Fruit fly (Drosophila melanogaster): ENCODE data around the gene CG11837.
A peak's percentile ranks its signal among the peaks of the same experiment; 100 is the strongest.

The CG11837 gene

DNA sequence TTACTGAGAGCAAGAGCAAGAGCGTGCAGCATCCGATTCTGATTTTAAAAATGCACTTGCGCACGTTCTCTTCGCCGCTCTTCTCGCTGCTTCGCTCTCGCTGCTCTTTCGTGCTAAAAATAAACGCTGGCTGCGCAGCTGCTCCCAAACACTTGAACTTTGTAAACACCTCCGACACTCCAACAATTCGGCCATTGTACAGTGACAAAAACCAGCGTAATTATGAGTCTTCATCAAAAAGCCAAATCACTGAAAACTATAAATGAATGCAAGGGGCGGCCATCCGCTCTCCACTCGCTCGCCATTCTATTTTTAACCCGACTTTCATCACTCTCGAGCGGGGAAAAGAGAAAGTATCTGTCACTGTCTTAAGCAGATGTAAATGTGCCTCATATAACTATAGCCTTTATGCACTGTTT, 15.4 kb downstream of the CG11837 start (continued):
- TF ChIP-seq CG16815 (GFP tag; optimal IDR thresholded peaks at IDR 0.05), result no peak
- peak; percentile 7 for TF ChIP-seq D19A (tag; optimal IDR thresholded peaks at IDR 0.05)
- no peak for TF ChIP-seq ind (GFP tag; optimal IDR thresholded peaks at IDR 0.05)
- no peak for TF ChIP-seq CG17568 (GFP tag; optimal IDR thresholded peaks at IDR 0.05)
- TF ChIP-seq YL-1 (GFP tag; optimal IDR thresholded peaks at IDR 0.05), result no peak
- TF ChIP-seq dysf (GFP tag; IDR thresholded peaks at IDR 0.05), result no peak
- no peak for TF ChIP-seq Fer1 (GFP tag; optimal IDR thresholded peaks at IDR 0.05)
- TF ChIP-seq nau (GFP tag; optimal IDR thresholded peaks at IDR 0.05), result peak; percentile 21
- TF ChIP-seq CG3163 (GFP tag; optimal IDR thresholded peaks at IDR 0.05), result peak; percentile 68
- TF ChIP-seq twi (tag; optimal IDR thresholded peaks at IDR 0.05), result peak; percentile 4
- TF ChIP-seq Sry-δ (GFP tag; optimal IDR thresholded peaks at IDR 0.05), result no peak
- TF ChIP-seq CG4282 (GFP tag; optimal IDR thresholded peaks at IDR 0.05), result peak; percentile 10
- TF ChIP-seq CG6689 (GFP tag; IDR thresholded peaks at IDR 0.05), result no peak
- no peak for TF ChIP-seq knrl (GFP tag; IDR thresholded peaks at IDR 0.05; ENCODE audit: partially characterized antibody)
- no peak for TF ChIP-seq CG13287 (GFP tag; IDR thresholded peaks at IDR 0.05; ENCODE audit: partially characterized antibody)
- TF ChIP-seq Dad (GFP tag; optimal IDR thresholded peaks at IDR 0.05), result no peak
- TF ChIP-seq ATbp (GFP tag; optimal IDR thresholded peaks at IDR 0.05), result no peak
- TF ChIP-seq CG4854 (GFP tag; optimal IDR thresholded peaks at IDR 0.05), result no peak
- TF ChIP-seq hb (GFP tag; IDR thresholded peaks at IDR 0.05; ENCODE audit: partially characterized antibody), result no peak
- TF ChIP-seq gcm2 (GFP tag; optimal IDR thresholded peaks at IDR 0.05), result no peak
- TF ChIP-seq H2.0 (GFP tag; IDR thresholded peaks at IDR 0.05), result no peak
- no peak for TF ChIP-seq CG6254 (GFP tag; optimal IDR thresholded peaks at IDR 0.05)
- TF ChIP-seq Tbp (GFP tag; optimal IDR thresholded peaks at IDR 0.05), result no peak
- no peak for TF ChIP-seq sd (tag; optimal IDR thresholded peaks at IDR 0.05)
- TF ChIP-seq CG6654 (GFP tag; optimal IDR thresholded peaks at IDR 0.05), result no peak
- TF ChIP-seq CG12071 (GFP tag; optimal IDR thresholded peaks at IDR 0.05), result no peak
- TF ChIP-seq pan (optimal IDR thresholded peaks at IDR 0.05), result no peak
- TF ChIP-seq pan (GFP tag; optimal IDR thresholded peaks at IDR 0.05 in 1 of 2, IDR thresholded peaks at IDR 0.05 in 1 of 2), result no peak
- no peak for TF ChIP-seq CG6175 (GFP tag; IDR thresholded peaks at IDR 0.05)
- no peak for TF ChIP-seq pho (GFP tag; optimal IDR thresholded peaks at IDR 0.05)
- TF ChIP-seq Nf-YB (GFP tag; optimal IDR thresholded peaks at IDR 0.05), result no peak
- no peak for TF ChIP-seq trem (tag; optimal IDR thresholded peaks at IDR 0.05)
- TF ChIP-seq kni (GFP tag; optimal IDR thresholded peaks at IDR 0.05), result peak; percentile 14
- no peak for TF ChIP-seq sisA (GFP tag; IDR thresholded peaks at IDR 0.05)
- TF ChIP-seq HLHmδ (GFP tag; optimal IDR thresholded peaks at IDR 0.05), result no peak
- no peak for TF ChIP-seq Asciz (GFP tag; optimal IDR thresholded peaks at IDR 0.05)
- TF ChIP-seq Dp (GFP tag; optimal IDR thresholded peaks at IDR 0.05), result no peak
- TF ChIP-seq eyg (GFP tag; optimal IDR thresholded peaks at IDR 0.05), result no peak
- TF ChIP-seq CG3847 (GFP tag; IDR thresholded peaks at IDR 0.05), result no peak
- TF ChIP-seq gem (tag; optimal IDR thresholded peaks at IDR 0.05), result peak; percentile 13
- no peak for TF ChIP-seq Dip2 (GFP tag; IDR thresholded peaks at IDR 0.05)
- TF ChIP-seq Oaz (GFP tag; IDR thresholded peaks at IDR 0.05), result no peak
- no peak for TF ChIP-seq sr (GFP tag; IDR thresholded peaks at IDR 0.05)
- no peak for TF ChIP-seq oc (tag; optimal IDR thresholded peaks at IDR 0.05)
- no peak for TF ChIP-seq CrebB (tag; optimal IDR thresholded peaks at IDR 0.05)
- TF ChIP-seq Rx (GFP tag; IDR thresholded peaks at IDR 0.05), result no peak
- no peak for TF ChIP-seq pum (GFP tag; optimal IDR thresholded peaks at IDR 0.05)
- TF ChIP-seq nerfin-2 (GFP tag; IDR thresholded peaks at IDR 0.05; ENCODE audit: partially characterized antibody), result no peak
- TF ChIP-seq lbe (GFP tag; optimal IDR thresholded peaks at IDR 0.05), result no peak
- no peak for TF ChIP-seq CG11695 (GFP tag; IDR thresholded peaks at IDR 0.05)
- peak in 1 of 2 experiments; percentile 78 for TF ChIP-seq Hr78 (GFP tag; optimal IDR thresholded peaks at IDR 0.05)
- no peak for TF ChIP-seq CG2120 (GFP tag; optimal IDR thresholded peaks at IDR 0.05)

All from whole organism, embryonic.